Worm (Caenorhabditis elegans) whole organism, L1 larva: ENCODE results near the gene F47B8.10.

Experiments used
- ceh-82 ChIP-seq, 3 experiments: fragments of 150-350 bp in 1 of 3; sonication (generic microtip) in 2 of 3; optimal IDR thresholded peaks; 2 replicates each; lab custom pipeline; 2014 to 2017; ENCODE audit warnings: missing biosample characterization in 3 of 3, missing genetic modification characterization in 3 of 3
- ceh-90 ChIP-seq: sonication (generic microtip); optimal IDR thresholded peaks from 2 replicates; lab custom pipeline; 2016; ENCODE audit warnings: missing genetic modification characterization, missing compliant biosample characterization
- lin-13 ChIP-seq: fragments of 150-350 bp; optimal IDR thresholded peaks from 2 replicates; lab custom pipeline; 2014; ENCODE audit warnings: missing biosample characterization, missing genetic modification reagents, missing genetic modification characterization
- lin-14 ChIP-seq: fragments of 200-800 bp; sonication (Bioruptor generic); optimal IDR thresholded peaks from 2 replicates; lab custom pipeline; 2018; ENCODE audit warnings: mild to moderate bottlenecking, missing genetic modification characterization, moderate library complexity, missing compliant biosample characterization

DNA sequence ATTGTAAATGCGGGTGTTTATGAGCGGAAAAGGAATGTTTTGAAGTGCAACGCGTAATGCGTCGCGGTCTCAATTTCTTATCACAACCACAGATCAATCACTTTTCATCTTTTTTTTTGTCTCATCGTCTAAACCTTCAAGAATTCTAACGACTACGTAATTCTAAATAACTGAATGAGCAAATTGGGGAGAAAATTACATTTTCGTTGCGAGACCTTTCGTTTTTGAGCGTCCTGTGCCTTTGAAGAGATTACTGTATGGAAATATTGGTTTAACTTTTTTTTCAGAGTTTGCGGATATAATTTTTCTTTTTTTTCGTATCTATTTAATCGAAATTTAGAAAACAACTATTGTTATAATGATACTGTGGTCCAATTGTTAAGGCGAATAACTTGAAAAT lies 8.7 kb downstream of the F47B8.10 start:
- no peak for TF ChIP-seq ceh-90 (tag; lab: Kevin White, UChicago)
- TF ChIP-seq ceh-82 (tag; optimal IDR thresholded peaks at IDR 0.05; lab: Kevin White, UChicago): no peak
- no peak for TF ChIP-seq lin-14 (GFP tag; lab: Kevin White, UChicago)
- no peak for TF ChIP-seq lin-13
